Worm (Caenorhabditis elegans): ENCODE measurements around the gene C03B1.14.

ce11 chrX:6369717-6370116, 9.2 kb upstream of the C03B1.14 start, which contains the start of gene C03B1.2:
- TF ChIP-seq dao-5 (tag; optimal IDR thresholded peaks at IDR 0.05) (no peak), him-1 (tag; optimal IDR thresholded peaks at IDR 0.05) (no peak)

Data from whole organism, L4/young adult.